Worm (Caenorhabditis elegans): ENCODE measurements around the gene gcy-4.

ce11 chrII:10317007-10317406 lies 8.4 kb upstream of the gcy-4 start, which contains the start of gene M02G9.4:
- TF ChIP-seq repo-1 (tag; optimal IDR thresholded peaks at IDR 0.05) (no peak), akir-1 (GFP tag; optimal IDR thresholded peaks at IDR 0.05) (no peak), ztf-25 (GFP tag; IDR thresholded peaks at IDR 0.05) (no peak), madf-8 (GFP tag; conservative IDR thresholded peaks at IDR 0.05) (no peak), nhr-27 (tag; optimal IDR thresholded peaks at IDR 0.05) (no peak)
